Fruit fly (Drosophila melanogaster): Measurements from ENCODE around the gene Lcp65Af.
A peak's percentile ranks its signal among the peaks of the same experiment; 100 is the strongest.

Gene Lcp65Af

DNA sequence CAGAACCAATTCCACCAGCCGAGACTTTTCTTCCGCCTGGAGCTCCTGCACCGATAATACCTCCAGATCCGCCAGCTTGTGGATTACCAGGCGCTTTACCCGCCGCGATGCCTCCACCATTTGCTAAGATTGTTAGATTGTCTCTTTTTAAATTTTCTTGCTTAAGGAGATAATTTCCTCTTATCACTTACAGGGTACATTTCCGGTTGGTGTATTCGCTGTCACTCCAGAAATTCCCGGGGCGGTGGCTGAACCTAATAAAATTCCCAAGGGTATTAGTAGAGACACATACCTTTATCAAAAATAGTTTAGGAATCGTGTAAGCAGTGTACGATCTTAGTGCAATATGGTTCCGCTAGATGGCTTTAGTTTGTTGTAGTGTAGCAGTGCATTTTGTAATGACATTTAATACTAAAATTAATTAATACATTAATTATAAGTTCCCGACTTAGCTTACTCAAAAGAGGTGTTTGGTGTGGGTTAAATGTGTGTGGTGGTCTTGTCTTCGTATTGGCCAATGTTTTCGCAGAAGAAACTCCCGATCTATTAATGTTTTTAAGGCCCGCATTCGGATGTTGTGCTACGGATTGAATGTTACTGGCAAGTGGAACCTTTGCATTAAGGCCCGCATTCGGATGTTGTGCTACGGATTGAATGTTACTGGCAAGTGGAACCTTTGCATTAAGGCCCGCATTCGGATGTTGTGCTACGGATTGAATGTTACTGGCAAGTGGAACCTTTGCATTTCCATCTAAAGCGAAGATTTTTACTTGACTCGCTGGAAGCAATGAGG lies 11.8 kb downstream of the Lcp65Af start (continued):
- peak; percentile 97 for TF ChIP-seq HLHmδ (GFP tag; optimal IDR thresholded peaks at IDR 0.05)
- peak; percentile 78 for TF ChIP-seq CG34422 (GFP tag; IDR thresholded peaks at IDR 0.05)
- TF ChIP-seq Scr (GFP tag; IDR thresholded peaks at IDR 0.05; ENCODE audit: partially characterized antibody) = no peak
- TF ChIP-seq sr (GFP tag; IDR thresholded peaks at IDR 0.05) = peak; percentile 93
- peak; percentile 26 for TF ChIP-seq Sox102F (GFP tag; optimal IDR thresholded peaks at IDR 0.05)
- no peak for TF ChIP-seq CG15073 (GFP tag; optimal IDR thresholded peaks at IDR 0.05)
- TF ChIP-seq cwo (GFP tag; optimal IDR thresholded peaks at IDR 0.05) = peak; percentile 25
- TF ChIP-seq unc-4 (GFP tag; IDR thresholded peaks at IDR 0.05; ENCODE audit: partially characterized antibody) = no peak
- TF ChIP-seq Atf3 (GFP tag; optimal IDR thresholded peaks at IDR 0.05) = no peak
- peak; percentile 49 for TF ChIP-seq CG17186 (GFP tag; optimal IDR thresholded peaks at IDR 0.05)
- TF ChIP-seq HmgZ (tag; optimal IDR thresholded peaks at IDR 0.05) = peak; percentile 38
- peak; percentile 85 for TF ChIP-seq CG4424 (GFP tag; optimal IDR thresholded peaks at IDR 0.05)
- TF ChIP-seq Pdp1 (GFP tag; optimal IDR thresholded peaks at IDR 0.05) = peak in 1 of 2 experiments; percentile 34
- peak; percentile 24 for TF ChIP-seq D19A (tag; optimal IDR thresholded peaks at IDR 0.05)
- TF ChIP-seq eve (GFP tag; optimal IDR thresholded peaks at IDR 0.05) = no peak
- no peak for TF ChIP-seq D (optimal IDR thresholded peaks at IDR 0.05)
- TF ChIP-seq D (GFP tag; optimal IDR thresholded peaks at IDR 0.05) = peak; percentile 76
- peak; percentile 85 for TF ChIP-seq CG13296 (GFP tag; optimal IDR thresholded peaks at IDR 0.05)
- peak; percentile 56 for TF ChIP-seq CG12391 (tag; optimal IDR thresholded peaks at IDR 0.05)
- TF ChIP-seq en (GFP tag; optimal IDR thresholded peaks at IDR 0.05) = peak; percentile 77
- peak in 1 of 2 experiments; percentile 47 for TF ChIP-seq insv (GFP tag; optimal IDR thresholded peaks at IDR 0.05)
- peak; percentile 35 for TF ChIP-seq CG15696 (tag; optimal IDR thresholded peaks at IDR 0.05)
- no peak for TF ChIP-seq fru (optimal IDR thresholded peaks at IDR 0.05)
- no peak for TF ChIP-seq CG14860 (GFP tag; IDR thresholded peaks at IDR 0.05; ENCODE audit: partially characterized antibody)
- TF ChIP-seq tx (GFP tag; optimal IDR thresholded peaks at IDR 0.05) = no peak
- TF ChIP-seq CG14014 (GFP tag; IDR thresholded peaks at IDR 0.05) = peak; percentile 70; the same call in 1 of the 2 replicates
- TF ChIP-seq ewg (GFP tag; optimal IDR thresholded peaks at IDR 0.05) = peak; percentile 49
- TF ChIP-seq NK7.1 (GFP tag; optimal IDR thresholded peaks at IDR 0.05) = peak; percentile 79
- TF ChIP-seq CG18619 (GFP tag; optimal IDR thresholded peaks at IDR 0.05) = peak; percentile 75
- peak; percentile 75 for TF ChIP-seq CG6854 (GFP tag; optimal IDR thresholded peaks at IDR 0.05)
- peak; percentile 68 for TF ChIP-seq CG31224 (GFP tag; IDR thresholded peaks at IDR 0.05)
- TF ChIP-seq bsh (GFP tag; optimal IDR thresholded peaks at IDR 0.05) = peak in 1 of 2 experiments; percentile 62
- TF ChIP-seq Gsc (GFP tag; IDR thresholded peaks at IDR 0.05) = no peak
- peak; percentile 85 for TF ChIP-seq BtbVII (GFP tag; optimal IDR thresholded peaks at IDR 0.05)
- TF ChIP-seq CG1602 (GFP tag; optimal IDR thresholded peaks at IDR 0.05) = no peak
- TF ChIP-seq HLH54F (GFP tag; optimal IDR thresholded peaks at IDR 0.05) = no peak
- peak; percentile 90 for TF ChIP-seq Awh (GFP tag; IDR thresholded peaks at IDR 0.05)
- TF ChIP-seq CkIIα-i1 (GFP tag; IDR thresholded peaks at IDR 0.05) = no peak; the same call in 1 of the 2 replicates
- no peak for TF ChIP-seq rib (GFP tag; IDR thresholded peaks at IDR 0.05)
- TF ChIP-seq maf-S (GFP tag; optimal IDR thresholded peaks at IDR 0.05) = peak; percentile 50
- peak; percentile 72 for TF ChIP-seq CG17385 (GFP tag; optimal IDR thresholded peaks at IDR 0.05)
- peak; percentile 22; the same call in 1 of the 3 replicates for TF ChIP-seq row (GFP tag; IDR thresholded peaks at IDR 0.05)
- peak; percentile 42 for TF ChIP-seq bab2 (GFP tag; optimal IDR thresholded peaks at IDR 0.05)
- peak; percentile 65 for TF ChIP-seq CG2116 (GFP tag; optimal IDR thresholded peaks at IDR 0.05)
- TF ChIP-seq eyg (GFP tag; optimal IDR thresholded peaks at IDR 0.05) = peak; percentile 82
- peak; percentile 89 for TF ChIP-seq stc (GFP tag; IDR thresholded peaks at IDR 0.05)
- TF ChIP-seq tup (GFP tag; optimal IDR thresholded peaks at IDR 0.05) = no peak
- peak; percentile 49; the same call in 1 of the 2 replicates for TF ChIP-seq wdn (GFP tag; IDR thresholded peaks at IDR 0.05)
- TF ChIP-seq CG6791 (GFP tag; IDR thresholded peaks at IDR 0.05; ENCODE audit: partially characterized antibody) = no peak

All from whole organism, embryonic.